Worm (Caenorhabditis elegans): ENCODE data around the gene Y38H6C.23.

ce11 chrV:20506542-20506941 is 49.6 kb downstream of the Y38H6C.23 start:
- TF ChIP-seq ref-1 (GFP tag; conservative IDR thresholded peaks at IDR 0.05) (no peak), ztf-23 (GFP tag; IDR thresholded peaks at IDR 0.05) (no peak), flt-1 (GFP tag; IDR thresholded peaks at IDR 0.05) (no peak)

All from whole organism, midembryonic.